Fruit fly (Drosophila melanogaster) whole organism, embryonic: ENCODE measurements around the gene CG6695.
A peak's percentile ranks its signal among the peaks of the same experiment; 100 is the strongest.

Experiments
- Aef1 ChIP-seq: fragments of 200-800 bp; sonication (Bioruptor generic); IDR thresholded peaks from 3 replicates; pipeline ENCODE4 v1.3.6; 2022; ENCODE audit warnings: missing biosample characterization, missing genetic modification characterization
- Blimp-1 ChIP-seq: fragments of 200-800 bp; sonication (Bioruptor generic); optimal IDR thresholded peaks from 3 replicates; lab custom pipeline; 2018; ENCODE audit warnings: missing biosample characterization, missing genetic modification characterization, mild to moderate bottlenecking, moderate library complexity, missing genetic modification reagents
- CG10654 ChIP-seq: fragments of 200-800 bp; sonication (Bioruptor generic); optimal IDR thresholded peaks from 2 replicates; lab custom pipeline; 2016; ENCODE audit warnings: missing biosample characterization, missing genetic modification characterization
- CG14014 ChIP-seq: fragments of 200-800 bp; sonication (Bioruptor generic); IDR thresholded peaks from 2 replicates; pipeline ENCODE4 v1.3.6; 2022; ENCODE audit warnings: missing biosample characterization, missing genetic modification characterization
- CG14050 ChIP-seq: fragments of 200-800 bp; sonication (Bioruptor generic); IDR thresholded peaks from 3 replicates; pipeline ENCODE4 v1.3.6; 2022; ENCODE audit warnings: missing biosample characterization, missing genetic modification characterization
- CG15269 ChIP-seq: fragments of 200-800 bp; sonication (Bioruptor generic); optimal IDR thresholded peaks from 2 replicates; lab custom pipeline; 2018; ENCODE audit warnings: missing biosample characterization, mild to moderate bottlenecking, missing genetic modification characterization, moderate library complexity
- CG15601 ChIP-seq: fragments of 200-800 bp; sonication (Bioruptor generic); optimal IDR thresholded peaks from 3 replicates; lab custom pipeline; 2019; ENCODE audit warnings: missing biosample characterization, mild to moderate bottlenecking, missing genetic modification characterization, moderate library complexity
- CG15696 ChIP-seq: fragments of 200-800 bp; sonication (Bioruptor generic); optimal IDR thresholded peaks from 2 replicates; lab custom pipeline; 2019; ENCODE audit warnings: missing biosample characterization, mild to moderate bottlenecking, missing genetic modification characterization, moderate library complexity
- CG16813 ChIP-seq: fragments of 200-800 bp; sonication (Bioruptor generic); IDR thresholded peaks from 3 replicates; pipeline ENCODE4 v1.3.6; 2022; ENCODE audit warnings: missing biosample characterization, missing genetic modification characterization; ENCODE audit not compliant: partially characterized antibody
- CG17612 ChIP-seq: fragments of 200-800 bp; sonication (Bioruptor generic); IDR thresholded peaks from 2 replicates; pipeline ENCODE4 v1.3.6; 2022; ENCODE audit warnings: missing biosample characterization, missing genetic modification characterization
- CG2678 ChIP-seq: fragments of 200-800 bp; sonication (Bioruptor generic); optimal IDR thresholded peaks from 3 replicates; lab custom pipeline; 2019; ENCODE audit warnings: missing biosample characterization, mild to moderate bottlenecking, missing genetic modification characterization, moderate library complexity
- CG2712 ChIP-seq: fragments of 200-800 bp; optimal IDR thresholded peaks from 3 replicates; lab custom pipeline; 2019; ENCODE audit warnings: missing biosample characterization, mild to moderate bottlenecking, missing genetic modification characterization, moderate library complexity
- CG31441 ChIP-seq: fragments of 200-800 bp; sonication (Bioruptor generic); IDR thresholded peaks from 2 replicates; pipeline ENCODE4 v1.3.6; 2022; ENCODE audit warnings: missing biosample characterization, missing genetic modification characterization
- CG34376 ChIP-seq: fragments of 200-800 bp; sonication (Bioruptor generic); optimal IDR thresholded peaks from 2 replicates; lab custom pipeline; 2018; ENCODE audit warnings: missing biosample characterization, mild to moderate bottlenecking, missing genetic modification characterization
- CG43689 ChIP-seq: fragments of 200-800 bp; sonication (Bioruptor generic); IDR thresholded peaks from 2 replicates; pipeline ENCODE4 v1.3.6; 2022; ENCODE audit warnings: missing biosample characterization, missing genetic modification characterization
- CG8924 ChIP-seq: fragments of 200-800 bp; optimal IDR thresholded peaks from 3 replicates; lab custom pipeline; 2019; ENCODE audit warnings: missing biosample characterization, mild to moderate bottlenecking, missing genetic modification characterization, moderate library complexity
- CG9215 ChIP-seq: fragments of 200-800 bp; sonication (Bioruptor generic); IDR thresholded peaks from 2 replicates; pipeline ENCODE4 v1.3.6; 2022; ENCODE audit warnings: missing biosample characterization, missing genetic modification characterization
- E2f2 ChIP-seq: fragments of 200-800 bp; sonication (Bioruptor generic); IDR thresholded peaks from 2 replicates; pipeline ENCODE4 v1.3.6; 2022; ENCODE audit warnings: missing biosample characterization, missing genetic modification characterization
- Fer1 ChIP-seq: fragments of 200-800 bp; sonication (Bioruptor generic); optimal IDR thresholded peaks from 2 replicates; lab custom pipeline; 2017; ENCODE audit warnings: missing biosample characterization, mild to moderate bottlenecking, missing genetic modification characterization
- Hand ChIP-seq: fragments of 200-800 bp; sonication (Bioruptor generic); optimal IDR thresholded peaks from 2 replicates; lab custom pipeline; 2017; ENCODE audit warnings: mild to moderate bottlenecking, missing biosample characterization, missing genetic modification reagents, missing genetic modification characterization
- HmgD ChIP-seq: fragments of 200-800 bp; sonication (Bioruptor generic); optimal IDR thresholded peaks from 3 replicates; lab custom pipeline; 2016; ENCODE audit warnings: missing biosample characterization, missing genetic modification characterization
- Hmx ChIP-seq: fragments of 200-800 bp; sonication (Bioruptor generic); optimal IDR thresholded peaks from 2 replicates; lab custom pipeline; 2016; ENCODE audit warnings: missing biosample characterization, missing genetic modification characterization
- MTF-1 ChIP-seq: fragments of 200-800 bp; sonication (Bioruptor generic); optimal IDR thresholded peaks from 2 replicates; lab custom pipeline; 2018; ENCODE audit warnings: missing biosample characterization, mild to moderate bottlenecking, missing genetic modification characterization, borderline replicate concordance
- Meics ChIP-seq: fragments of 200-800 bp; sonication (Bioruptor generic); optimal IDR thresholded peaks from 2 replicates; lab custom pipeline; 2017; ENCODE audit warnings: missing biosample characterization, mild to moderate bottlenecking, missing genetic modification characterization
- NFAT ChIP-seq: fragments of 200-800 bp; sonication (Bioruptor generic); IDR thresholded peaks from 2 replicates; pipeline ENCODE4 v1.3.6; 2022; ENCODE audit warnings: missing biosample characterization, missing genetic modification characterization
- Optix ChIP-seq: fragments of 200-800 bp; sonication (Bioruptor generic); IDR thresholded peaks from 3 replicates; pipeline ENCODE4 v1.3.6; 2022; ENCODE audit warnings: missing biosample characterization, missing genetic modification characterization
- Sin3A ChIP-seq: fragments of >200 bp; optimal IDR thresholded peaks from 2 replicates; lab custom pipeline; 2018
- Spps ChIP-seq: fragments of 200-800 bp; sonication (Bioruptor generic); optimal IDR thresholded peaks from 2 replicates; lab custom pipeline; 2018; ENCODE audit warnings: missing biosample characterization, mild to moderate bottlenecking, missing genetic modification characterization
- Usf ChIP-seq: fragments of 200-800 bp; sonication (Bioruptor generic); optimal IDR thresholded peaks from 2 replicates; lab custom pipeline; 2017; ENCODE audit warnings: missing genotype, missing biosample characterization, missing genetic modification characterization
- Xbp1 ChIP-seq: fragments of 200-800 bp; sonication (Bioruptor generic); optimal IDR thresholded peaks from 3 replicates; lab custom pipeline; 2016; ENCODE audit warnings: missing biosample characterization, mild to moderate bottlenecking, missing genetic modification characterization
- bcd ChIP-seq: fragments of 200-800 bp; sonication (Bioruptor generic); optimal IDR thresholded peaks from 2 replicates; lab custom pipeline; 2017; ENCODE audit warnings: missing biosample characterization, mild to moderate bottlenecking, missing genetic modification characterization
- br ChIP-seq: fragments of >200 bp; optimal IDR thresholded peaks from 2 replicates; lab custom pipeline; 2017
- bsh ChIP-seq, 2 experiments: fragments of 200-800 bp; sonication (Bioruptor generic); optimal IDR thresholded peaks; 2 replicates each; lab custom pipeline; 2017 to 2018; ENCODE audit warnings: mild to moderate bottlenecking in 2 of 2, missing biosample characterization in 2 of 2, missing genetic modification characterization in 2 of 2, moderate library complexity in 1 of 2
- cad ChIP-seq: fragments of >200 bp; optimal IDR thresholded peaks from 2 replicates; lab custom pipeline; 2017; ENCODE audit warnings: missing biosample characterization, missing genetic modification characterization
- cas ChIP-seq: fragments of 200-800 bp; sonication (Bioruptor generic); IDR thresholded peaks from 2 replicates; pipeline ENCODE4 v1.3.6; 2022; ENCODE audit warnings: missing biosample characterization, missing genetic modification characterization
- dati ChIP-seq: fragments of 200-800 bp; sonication (Bioruptor generic); IDR thresholded peaks from 2 replicates; pipeline ENCODE4 v1.3.6; 2022; ENCODE audit warnings: missing biosample characterization, missing genetic modification characterization
- emc ChIP-seq: fragments of 200-800 bp; sonication (Bioruptor generic); optimal IDR thresholded peaks from 2 replicates; lab custom pipeline; 2016; ENCODE audit warnings: missing biosample characterization, missing genetic modification characterization
- fd64A ChIP-seq: fragments of 200-800 bp; sonication (Bioruptor generic); optimal IDR thresholded peaks from 3 replicates; lab custom pipeline; 2018; ENCODE audit warnings: missing biosample characterization, mild to moderate bottlenecking, missing genetic modification characterization
- ftz-f1 ChIP-seq: fragments of 200-800 bp; sonication (Bioruptor generic); optimal IDR thresholded peaks from 2 replicates; lab custom pipeline; 2016; ENCODE audit warnings: missing biosample characterization, missing genetic modification characterization
- gro ChIP-seq: fragments of 200-800 bp; sonication (Bioruptor generic); optimal IDR thresholded peaks from 2 replicates; lab custom pipeline; 2016; ENCODE audit warnings: missing biosample characterization, missing genetic modification characterization
- gsb ChIP-seq: fragments of 200-800 bp; sonication (Bioruptor generic); IDR thresholded peaks from 2 replicates; pipeline ENCODE4 v1.3.6; 2022; ENCODE audit warnings: missing biosample characterization, missing genetic modification characterization
- gt ChIP-seq: fragments of 200-800 bp; sonication (Bioruptor generic); IDR thresholded peaks from 2 replicates; pipeline ENCODE4 v1.3.6; 2022; ENCODE audit warnings: missing biosample characterization, missing genetic modification characterization
- hbn ChIP-seq: fragments of 200-800 bp; sonication (Bioruptor generic); IDR thresholded peaks from 2 replicates; pipeline ENCODE4 v1.3.6; 2022; ENCODE audit warnings: missing biosample characterization, missing genetic modification characterization; ENCODE audit not compliant: partially characterized antibody
- ken ChIP-seq: fragments of 200-800 bp; sonication (Bioruptor generic); IDR thresholded peaks from 3 replicates; pipeline ENCODE4 v1.3.6; 2022; ENCODE audit warnings: missing biosample characterization, missing genetic modification characterization
- org-1 ChIP-seq: fragments of 200-800 bp; sonication (Bioruptor generic); optimal IDR thresholded peaks from 2 replicates; lab custom pipeline; 2017; ENCODE audit warnings: missing biosample characterization, missing genetic modification characterization
- prd ChIP-seq, 3 experiments: fragments of >200 bp in 2 of 3; fragments of 200-800 bp in 1 of 3; sonication (Bioruptor generic) in 1 of 3; optimal IDR thresholded peaks in 2 of 3; IDR thresholded peaks in 1 of 3; 2 replicates in 2 of 3; 3 replicates in 1 of 3; pipeline versions ENCODE4 v1.3.6 to Lab custom; 2017 to 2022; ENCODE audit warnings: missing biosample characterization in 1 of 3, missing genetic modification characterization in 1 of 3
- sens ChIP-seq: fragments of 200-800 bp; sonication (Bioruptor generic); peaks from one replicate; lab custom pipeline; 2016; ENCODE audit warnings: missing biosample characterization, missing genetic modification characterization
- seq ChIP-seq: fragments of 200-800 bp; sonication (Bioruptor generic); IDR thresholded peaks from 2 replicates; pipeline ENCODE4 v1.3.6; 2022; ENCODE audit warnings: missing biosample characterization, missing genetic modification characterization
- tin ChIP-seq: fragments of 200-800 bp; sonication (Bioruptor generic); optimal IDR thresholded peaks from 3 replicates; lab custom pipeline; 2016; ENCODE audit warnings: missing biosample characterization, missing genetic modification characterization
- unc-4 ChIP-seq: fragments of 200-800 bp; sonication (Bioruptor generic); IDR thresholded peaks from 2 replicates; pipeline ENCODE4 v1.3.6; 2022; ENCODE audit warnings: missing biosample characterization, missing genetic modification characterization; ENCODE audit not compliant: partially characterized antibody
- unpg ChIP-seq: fragments of 200-800 bp; sonication (Bioruptor generic); optimal IDR thresholded peaks from 3 replicates; lab custom pipeline; 2018; ENCODE audit warnings: missing biosample characterization, mild to moderate bottlenecking, missing genetic modification characterization, moderate library complexity
- zen2 ChIP-seq: fragments of 200-800 bp; sonication (Bioruptor generic); IDR thresholded peaks from 3 replicates; pipeline ENCODE4 v1.3.6; 2022; ENCODE audit warnings: missing biosample characterization, missing genetic modification characterization; ENCODE audit not compliant: partially characterized antibody

CG6695 gene

DNA sequence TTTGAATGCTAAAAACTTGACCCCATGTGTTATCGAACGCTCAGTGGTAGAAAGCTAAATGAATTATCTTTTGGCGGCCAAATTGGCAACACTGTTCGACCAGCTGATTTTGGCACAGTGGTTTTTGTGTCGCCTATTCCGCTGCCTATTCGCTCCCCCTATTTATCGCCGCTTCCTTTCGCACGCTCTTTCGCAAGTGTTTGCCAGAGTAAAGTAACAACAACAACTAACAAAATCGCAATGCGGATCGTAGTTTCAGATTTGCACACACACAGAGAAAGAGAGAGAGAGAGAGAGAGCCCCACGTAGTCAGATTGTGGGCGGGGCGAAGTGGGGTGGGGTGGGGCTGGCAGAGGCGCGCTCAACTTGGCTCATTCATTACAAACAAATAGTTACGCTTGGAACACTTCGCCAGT lies 3.9 kb upstream of the CG6695 start (continued):
- TF ChIP-seq cas (no peak), Blimp-1 (no peak), Hmx (no peak), Fer1 (GFP tag; lab: Kevin White, UChicago) (peak; percentile 66), hbn (GFP tag; lab: Robert Waterston, UW) (no peak), org-1 (GFP tag; lab: Kevin White, UChicago) (no peak), br (lab: Kevin White, UChicago) (no peak), MTF-1 (no peak), CG8924 (no peak), cad (GFP tag; lab: Kevin White, UChicago) (no peak), Sin3A (lab: Kevin White, UChicago) (no peak), CG15601 (no peak), Spps (no peak), CG17612 (no peak), Optix (no peak), CG14050 (no peak), Hand (GFP tag; lab: Kevin White, UChicago) (peak; percentile 28), unpg (GFP tag; lab: Kevin White, UChicago) (no peak), unc-4 (0 out of 2 replicates have a peak, but pooled peaks have one; percentile 28), NFAT (GFP tag; lab: Robert Waterston, UW) (peak; percentile 12; the same call in 1 of the 2 replicates), Aef1 (no peak), Xbp1 (GFP tag; lab: Kevin White, UChicago) (no peak), CG15269 (tag; lab: Kevin White, UChicago) (no peak), Usf (GFP tag; lab: Kevin White, UChicago) (no peak), CG31441 (no peak), ftz-f1 (no peak), bsh (GFP tag; optimal IDR thresholded peaks at IDR 0.05; lab: Kevin White, UChicago) (peak in 1 of 2 experiments; percentile 63), CG15696 (tag; lab: Kevin White, UChicago) (no peak), CG14014 (no peak), sens (GFP tag; lab: Kevin White, UChicago) (no peak), HmgD (GFP tag; lab: Kevin White, UChicago) (no peak), gt (no peak), CG43689 (GFP tag; lab: Robert Waterston, UW) (no peak), CG2678 (tag; lab: Kevin White, UChicago) (no peak), bcd (GFP tag; lab: Kevin White, UChicago) (no peak), gsb (GFP tag; lab: Robert Waterston, UW) (no peak), seq (GFP tag; lab: Robert Waterston, UW) (no peak), gro (no peak), Meics (GFP tag; lab: Kevin White, UChicago) (no peak), CG16813 (GFP tag; lab: Robert Waterston, UW) (no peak), fd64A (GFP tag; lab: Kevin White, UChicago) (no peak), CG9215 (GFP tag; lab: Robert Waterston, UW) (no peak), E2f2 (0 out of 2 replicates have a peak, but pooled peaks have one; percentile 25), CG10654 (GFP tag; lab: Kevin White, UChicago) (no peak), prd (optimal IDR thresholded peaks at IDR 0.05; lab: Kevin White, UChicago) (no peak), prd (GFP tag; IDR thresholded peaks at IDR 0.05; lab: Robert Waterston, UW) (no peak), CG2712 (no peak), zen2 (no peak), emc (no peak), tin (GFP tag; lab: Kevin White, UChicago) (no peak), dati (no peak), CG34376 (GFP tag; lab: Kevin White, UChicago) (peak; percentile 59), ken (GFP tag; lab: Robert Waterston, UW) (no peak)
